Worm (Caenorhabditis elegans): ENCODE measurements around the gene F08F1.3.

- TF ChIP-seq W03F9.2 (tag; optimal IDR thresholded peaks at IDR 0.05) (no peak), dao-5 (tag; optimal IDR thresholded peaks at IDR 0.05) (no peak), him-1 (tag; optimal IDR thresholded peaks at IDR 0.05) (no peak)
These were observed 35.3 kb downstream of the F08F1.3 start for ce11 chrX:8463889-8464444.
